Fruit fly (Drosophila melanogaster): ENCODE data around the gene RpL9.

- TF ChIP-seq svp (GFP tag) (no peak), CG8119 (GFP tag; IDR thresholded peaks at IDR 0.05) (peak; percentile 88; the same call in 2 of the 3 replicates), CG10631 (GFP tag; optimal IDR thresholded peaks at IDR 0.05) (peak; percentile 82), Ets96B (tag; optimal IDR thresholded peaks at IDR 0.05) (no peak)
Observed at dm6 chr2L:10987370-10987853, 16.6 kb downstream of the RpL9 start, which contains the start of the genes piwi and CG12253.
